Fruit fly (Drosophila melanogaster) whole organism, prepupa: Measurements from ENCODE around the gene srp.

Experiments
- CG1621 ChIP-seq: fragments of 200-800 bp; sonication (Bioruptor generic); optimal IDR thresholded peaks from 3 replicates; lab custom pipeline; 2018; ENCODE audit warnings: missing biosample characterization, mild to moderate bottlenecking, missing genetic modification characterization
- CG32006 ChIP-seq: fragments of 200-800 bp; sonication (Bioruptor generic); optimal IDR thresholded peaks from 3 replicates; lab custom pipeline; 2017; ENCODE audit warnings: missing biosample characterization, mild to moderate bottlenecking, missing genetic modification characterization
- CG34406 ChIP-seq: fragments of 200-800 bp; sonication (Bioruptor generic); optimal IDR thresholded peaks from 3 replicates; lab custom pipeline; 2016; ENCODE audit warnings: missing biosample characterization, missing genetic modification characterization
- CG3919 ChIP-seq: fragments of 200-800 bp; sonication (Bioruptor generic); optimal IDR thresholded peaks from 3 replicates; lab custom pipeline; 2016; ENCODE audit warnings: missing biosample characterization, missing genetic modification characterization
- CG4318 ChIP-seq: fragments of 200-800 bp; sonication (Bioruptor generic); optimal IDR thresholded peaks from 3 replicates; lab custom pipeline; 2017; ENCODE audit warnings: missing biosample characterization, mild to moderate bottlenecking, missing genetic modification characterization
- CG6163 ChIP-seq: fragments of 200-800 bp; sonication (Bioruptor generic); IDR thresholded peaks from 3 replicates; pipeline ENCODE4 v1.3.6; 2022; ENCODE audit warnings: missing biosample characterization, missing genetic modification characterization
- CG6276 ChIP-seq: fragments of 200-800 bp; sonication (Bioruptor generic); optimal IDR thresholded peaks from 2 replicates; lab custom pipeline; 2017; ENCODE audit warnings: missing biosample characterization, mild to moderate bottlenecking, missing genetic modification characterization
- CG6808 ChIP-seq: fragments of 200-800 bp; sonication (Bioruptor generic); optimal IDR thresholded peaks from 3 replicates; lab custom pipeline; 2017; ENCODE audit warnings: missing biosample characterization, missing genetic modification characterization, mild to moderate bottlenecking, moderate library complexity, missing genetic modification reagents
- Eip75B ChIP-seq: fragments of 200-800 bp; sonication (Bioruptor generic); optimal IDR thresholded peaks from 3 replicates; lab custom pipeline; 2016; ENCODE audit warnings: missing biosample characterization, missing genetic modification characterization
- Eip78C ChIP-seq: fragments of 200-800 bp; sonication (Bioruptor generic); peaks from one replicate; lab custom pipeline; 2016; ENCODE audit warnings: missing biosample characterization, missing genetic modification characterization
- Ets96B ChIP-seq: fragments of 200-800 bp; optimal IDR thresholded peaks from 2 replicates; lab custom pipeline; 2019; ENCODE audit warnings: missing biosample characterization, mild to moderate bottlenecking, missing genetic modification characterization, moderate library complexity
- Gug ChIP-seq: fragments of 200-800 bp; sonication (Bioruptor generic); IDR thresholded peaks from 2 replicates; pipeline ENCODE4 v1.3.6; 2022; ENCODE audit warnings: missing biosample characterization, missing genetic modification characterization
- Hr38 ChIP-seq: sonication (Bioruptor generic); optimal IDR thresholded peaks from 2 replicates; lab custom pipeline; 2016; ENCODE audit warnings: missing biosample characterization, missing genetic modification characterization
- Hr39 ChIP-seq: fragments of 200-800 bp; sonication (Bioruptor generic); optimal IDR thresholded peaks from 2 replicates; lab custom pipeline; 2016; ENCODE audit warnings: missing biosample characterization, missing genetic modification characterization
- Hr4 ChIP-seq: fragments of 200-800 bp; sonication (Bioruptor generic); optimal IDR thresholded peaks from 3 replicates; lab custom pipeline; 2016; ENCODE audit warnings: missing biosample characterization, missing genetic modification characterization
- Lpt ChIP-seq: fragments of 200-800 bp; sonication (Bioruptor generic); optimal IDR thresholded peaks from 3 replicates; lab custom pipeline; 2016; ENCODE audit warnings: missing biosample characterization, missing genetic modification characterization
- Met ChIP-seq: fragments of 200-800 bp; sonication (Bioruptor generic); optimal IDR thresholded peaks from 3 replicates; lab custom pipeline; 2016; ENCODE audit warnings: missing biosample characterization, missing genetic modification characterization
- OdsH ChIP-seq: fragments of 200-800 bp; sonication (Bioruptor generic); optimal IDR thresholded peaks from 3 replicates; lab custom pipeline; 2016; ENCODE audit warnings: missing biosample characterization, missing genetic modification characterization
- Smox ChIP-seq: fragments of 200-800 bp; sonication (Bioruptor generic); optimal IDR thresholded peaks from 3 replicates; lab custom pipeline; 2016; ENCODE audit warnings: missing biosample characterization, missing genetic modification characterization
- Sox14 ChIP-seq: fragments of 200-800 bp; sonication (Bioruptor generic); optimal IDR thresholded peaks from 3 replicates; lab custom pipeline; 2016; ENCODE audit warnings: missing biosample characterization, missing genetic modification characterization
- Sox15 ChIP-seq: fragments of 200-800 bp; sonication (Bioruptor generic); optimal IDR thresholded peaks from 3 replicates; lab custom pipeline; 2016; ENCODE audit warnings: missing biosample characterization, missing genetic modification characterization
- achi ChIP-seq: fragments of 200-800 bp; sonication (Bioruptor generic); optimal IDR thresholded peaks from 3 replicates; lab custom pipeline; 2016; ENCODE audit warnings: missing biosample characterization, missing genetic modification characterization
- acj6 ChIP-seq: fragments of 200-800 bp; sonication (Bioruptor generic); optimal IDR thresholded peaks from 3 replicates; lab custom pipeline; 2016; ENCODE audit warnings: missing biosample characterization, missing genetic modification characterization
- dac ChIP-seq: fragments of 200-800 bp; sonication (Bioruptor generic); optimal IDR thresholded peaks from 2 replicates; lab custom pipeline; 2017; ENCODE audit warnings: missing biosample characterization, mild to moderate bottlenecking, missing genetic modification characterization
- eg ChIP-seq: fragments of 200-800 bp; sonication (Bioruptor generic); IDR thresholded peaks from 3 replicates; pipeline ENCODE4 v1.3.6; 2022; ENCODE audit warnings: missing biosample characterization, missing genetic modification characterization
- esn ChIP-seq: fragments of 200-800 bp; sonication (Bioruptor generic); optimal IDR thresholded peaks from 2 replicates; lab custom pipeline; 2016; ENCODE audit warnings: missing biosample characterization, mild to moderate bottlenecking, missing genetic modification characterization, moderate library complexity
- lz ChIP-seq: fragments of 200-800 bp; sonication (Bioruptor generic); optimal IDR thresholded peaks from 3 replicates; lab custom pipeline; 2016; ENCODE audit warnings: missing biosample characterization, missing genetic modification characterization
- net ChIP-seq: fragments of 200-800 bp; sonication (Bioruptor generic); optimal IDR thresholded peaks from 3 replicates; lab custom pipeline; 2016; ENCODE audit warnings: missing biosample characterization, missing genetic modification characterization
- pdm3 ChIP-seq: fragments of 200-800 bp; sonication (Bioruptor generic); optimal IDR thresholded peaks from 3 replicates; lab custom pipeline; 2016; ENCODE audit warnings: missing biosample characterization, missing genetic modification characterization
- salr ChIP-seq, 2 experiments: fragments of 200-800 bp; sonication (Bioruptor generic); optimal IDR thresholded peaks; 3 replicates each; lab custom pipeline; 2016 to 2018; ENCODE audit warnings: missing biosample characterization in 2 of 2, missing genetic modification characterization in 2 of 2, mild to moderate bottlenecking in 1 of 2
- svp ChIP-seq: fragments of 200-800 bp; sonication (Bioruptor generic); peaks from one replicate; lab custom pipeline; 2016; ENCODE audit warnings: missing biosample characterization, missing genetic modification characterization
- topi ChIP-seq: fragments of 200-800 bp; sonication (Bioruptor generic); optimal IDR thresholded peaks from 3 replicates; lab custom pipeline; 2016; ENCODE audit warnings: missing biosample characterization, missing genetic modification characterization
- vri ChIP-seq: fragments of 200-800 bp; sonication (Bioruptor generic); optimal IDR thresholded peaks from 3 replicates; lab custom pipeline; 2016; ENCODE audit warnings: missing biosample characterization, mild to moderate bottlenecking, missing genetic modification characterization

Gene srp

dm6 chr3R:15993139-15993804 lies 7.3 kb downstream of the srp start (continued):
- TF ChIP-seq Ets96B (peak; percentile 29), Smox (GFP tag; lab: Kevin White, UChicago) (no peak), lz (GFP tag; lab: Kevin White, UChicago) (no peak), Sox14 (GFP tag; lab: Kevin White, UChicago) (peak; percentile 36), CG6808 (no peak), OdsH (no peak)

dm6 chr3R:15993815-15994572 lies 8.0 kb downstream of the srp start:
- peak; percentile 45; the same call in 2 of the 3 replicates for TF ChIP-seq eg (GFP tag; lab: Robert Waterston, UW)
- no peak for TF ChIP-seq pdm3 (GFP tag; lab: Kevin White, UChicago)
- TF ChIP-seq Lpt (GFP tag; lab: Kevin White, UChicago), result no peak
- no peak for TF ChIP-seq CG3919 (GFP tag; lab: Kevin White, UChicago)
- TF ChIP-seq lz (GFP tag; lab: Kevin White, UChicago), result no peak
- no peak for TF ChIP-seq CG1621 (tag; lab: Kevin White, UChicago)
- TF ChIP-seq Sox14 (GFP tag; lab: Kevin White, UChicago), result no peak
- TF ChIP-seq dac (GFP tag; lab: Kevin White, UChicago), result no peak
- TF ChIP-seq svp (GFP tag; lab: Kevin White, UChicago), result peak; percentile 95
- TF ChIP-seq CG6276 (GFP tag; lab: Kevin White, UChicago), result peak; percentile 18
- no peak for TF ChIP-seq CG4318 (GFP tag; lab: Kevin White, UChicago)
- 0 out of 2 replicates have a peak, but pooled peaks have one; percentile 13 for TF ChIP-seq Gug (GFP tag; lab: Robert Waterston, UW)
- no peak for TF ChIP-seq CG34406 (GFP tag; lab: Kevin White, UChicago)
- TF ChIP-seq CG6163 (GFP tag; lab: Robert Waterston, UW), result 0 out of 3 replicates have a peak, but pooled peaks have one; percentile 8
- TF ChIP-seq Sox15 (GFP tag; lab: Kevin White, UChicago), result no peak
- TF ChIP-seq OdsH, result no peak
- TF ChIP-seq Hr38 (GFP tag; lab: Kevin White, UChicago), result no peak
- TF ChIP-seq CG32006 (GFP tag; lab: Kevin White, UChicago), result peak; percentile 17
- TF ChIP-seq topi (GFP tag; lab: Kevin White, UChicago), result no peak
- TF ChIP-seq acj6 (GFP tag; lab: Kevin White, UChicago), result no peak
- no peak for TF ChIP-seq Hr4 (GFP tag; lab: Kevin White, UChicago)
- no peak for TF ChIP-seq achi (GFP tag; lab: Kevin White, UChicago)
- TF ChIP-seq net (GFP tag; lab: Kevin White, UChicago), result no peak
- no peak for TF ChIP-seq Hr39 (GFP tag; lab: Kevin White, UChicago)
- no peak for TF ChIP-seq vri (GFP tag; lab: Kevin White, UChicago)
- TF ChIP-seq salr (GFP tag; optimal IDR thresholded peaks at IDR 0.05; lab: Kevin White, UChicago), result no peak
- TF ChIP-seq Met, result no peak
- TF ChIP-seq esn (GFP tag; lab: Kevin White, UChicago), result no peak
- TF ChIP-seq Eip78C (GFP tag; lab: Kevin White, UChicago), result no peak
- TF ChIP-seq Eip75B (GFP tag; lab: Kevin White, UChicago), result no peak
- TF ChIP-seq, all 60 proteins: peak for 6

dm6 chr3R:15994573-15994869 lies 8.6 kb downstream of the srp start:
- TF ChIP-seq CG3919 (GFP tag; lab: Kevin White, UChicago) (peak; percentile 2), Eip78C (GFP tag; lab: Kevin White, UChicago) (peak; percentile 15), CG6276 (GFP tag; lab: Kevin White, UChicago) (no peak)
